Worm (Caenorhabditis elegans): ENCODE data around the gene msp-32.
"Not testable (repeated sequence)": the region's sequence is repeated elsewhere in the genome, so short reads cannot be mapped to it uniquely, and the experiment has no call there.

msp-32 gene

DNA sequence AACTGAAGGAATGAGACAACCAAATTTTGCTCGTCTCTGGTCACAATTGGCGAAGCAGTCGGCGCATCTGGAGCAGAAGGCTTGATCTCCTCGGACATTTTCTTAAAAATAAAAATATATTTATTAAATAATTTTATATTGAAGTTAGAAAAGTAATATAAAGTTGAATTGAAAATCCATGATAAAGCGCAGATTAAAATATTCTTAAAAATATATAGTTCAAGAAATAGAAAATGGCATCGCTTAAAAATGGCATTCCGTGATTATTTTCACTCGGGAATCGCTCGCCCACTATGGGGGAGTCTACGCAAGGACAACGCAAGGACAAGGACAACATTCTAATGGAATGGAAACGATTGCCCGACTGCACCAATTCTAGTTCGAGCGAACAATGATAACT is 5.1 kb downstream of the msp-32 start, which contains the start of gene sgt-1:
Gene sgt-1 (minus strand): TSS at position 101 of the 400 bp plus-strand sequence.
- not testable (repeated sequence) for TF ChIP-seq ham-2 (GFP tag; optimal IDR thresholded peaks at IDR 0.05); drap-1 (GFP tag; optimal IDR thresholded peaks at IDR 0.05); lin-13 (tag; optimal IDR thresholded peaks at IDR 0.05)

DNA sequence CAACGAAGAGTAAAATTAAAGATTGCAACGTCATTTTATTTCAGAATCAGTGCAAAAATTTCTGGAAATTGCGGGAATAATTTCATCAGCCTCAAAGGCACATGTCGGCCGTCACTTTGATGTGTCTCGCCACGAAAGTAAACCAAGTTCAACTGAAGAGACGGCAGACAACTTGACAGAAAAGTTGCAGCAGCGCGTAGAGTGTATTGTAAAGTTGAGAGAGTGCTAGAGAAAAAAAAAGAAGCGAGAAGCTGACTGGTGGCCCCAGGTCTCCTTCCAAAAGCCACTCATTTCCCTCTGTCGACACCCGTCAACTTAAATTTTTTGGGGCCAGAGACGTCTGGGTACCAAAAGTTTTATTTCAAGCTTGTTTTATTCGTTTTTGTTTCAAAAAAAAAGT is 5.6 kb downstream of the msp-32 start:
- peak; percentile 84 for TF ChIP-seq hlh-1 (tag; optimal IDR thresholded peaks at IDR 0.05)
- TF ChIP-seq ham-2 (GFP tag; optimal IDR thresholded peaks at IDR 0.05): peak; percentile 50
- TF ChIP-seq pha-4 (tag; optimal IDR thresholded peaks at IDR 0.05): peak; percentile 70
- TF ChIP-seq nhr-237 (tag; optimal IDR thresholded peaks at IDR 0.05): peak; percentile 40
- peak; percentile 34 for TF ChIP-seq unc-120 (tag; optimal IDR thresholded peaks at IDR 0.05; ENCODE audit: poor library complexity, severe bottlenecking)
- TF ChIP-seq unc-62 (GFP tag; optimal IDR thresholded peaks at IDR 0.05): peak; percentile 97
- TF ChIP-seq mep-1 (tag; optimal IDR thresholded peaks at IDR 0.05): peak; percentile 41
- TF ChIP-seq ceh-39 (tag; optimal IDR thresholded peaks at IDR 0.05): no peak
- TF ChIP-seq lsy-2 (tag; optimal IDR thresholded peaks at IDR 0.05): peak; percentile 56
- TF ChIP-seq cnd-1 (tag; optimal IDR thresholded peaks at IDR 0.05): no peak
- peak; percentile 93 for TF ChIP-seq ces-1 (GFP tag; optimal IDR thresholded peaks at IDR 0.05)

DNA sequence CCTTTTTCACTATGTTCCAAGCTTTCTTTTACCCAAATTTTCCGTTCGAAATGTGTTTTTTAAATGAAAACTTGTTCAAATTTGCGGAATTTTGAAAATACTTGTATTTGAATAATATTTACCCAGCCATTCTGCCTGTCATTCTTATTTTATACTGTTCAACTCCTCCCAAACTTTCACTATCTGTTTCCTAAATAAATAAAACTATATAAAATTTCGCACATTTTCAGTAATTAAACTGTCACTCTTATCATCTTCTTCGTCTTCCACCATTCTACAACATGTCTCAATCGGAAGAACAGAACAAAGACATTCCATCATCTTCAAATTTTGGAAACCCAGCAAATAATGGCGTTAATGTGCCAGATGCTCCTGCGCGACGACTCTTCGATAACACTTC is 6.1 kb downstream of the msp-32 start, which contains the start of gene btbd-10:
Gene btbd-10 (plus strand): TSS at position 231 of the 400 bp plus-strand sequence.
- TF ChIP-seq lin-13 (tag; optimal IDR thresholded peaks at IDR 0.05) (no peak), ceh-43 (GFP tag; optimal IDR thresholded peaks at IDR 0.05) (no peak), pha-4 (tag; optimal IDR thresholded peaks at IDR 0.05) (no peak), ceh-83 (GFP tag; optimal IDR thresholded peaks at IDR 0.05) (no peak), unc-62 (GFP tag; optimal IDR thresholded peaks at IDR 0.05) (no peak), cnd-1 (tag; optimal IDR thresholded peaks at IDR 0.05) (no peak), mls-2 (tag; optimal IDR thresholded peaks at IDR 0.05) (no peak), nhr-76 (tag; optimal IDR thresholded peaks at IDR 0.05) (no peak)

DNA sequence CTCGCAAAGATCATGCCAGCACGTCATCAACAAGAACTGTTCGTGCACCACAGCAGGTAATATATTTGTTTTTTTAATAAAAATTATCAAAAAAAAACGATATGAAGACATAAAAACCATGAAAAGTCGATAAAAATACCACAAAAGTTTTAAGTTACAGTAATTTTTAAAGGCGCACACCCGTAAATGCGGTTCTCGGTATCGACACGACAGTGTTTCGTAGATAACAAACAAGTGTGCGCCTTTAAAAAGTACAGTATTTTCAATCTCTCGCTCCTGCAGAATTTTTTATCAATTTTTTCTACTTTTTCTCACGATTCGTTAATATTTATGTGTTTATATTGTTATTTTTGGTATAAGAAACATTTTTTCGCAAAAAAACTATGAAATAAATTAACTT is 6.7 kb downstream of the msp-32 start:
- no peak for TF ChIP-seq M03D4.4 (tag; optimal IDR thresholded peaks at IDR 0.05)
- TF ChIP-seq unc-120 (tag; optimal IDR thresholded peaks at IDR 0.05; ENCODE audit: poor library complexity, severe bottlenecking): no peak
- no peak for TF ChIP-seq lin-13 (tag; optimal IDR thresholded peaks at IDR 0.05)
- no peak for TF ChIP-seq ces-1 (GFP tag; optimal IDR thresholded peaks at IDR 0.05)
- no peak for TF ChIP-seq elt-1 (tag; optimal IDR thresholded peaks at IDR 0.05; ENCODE audit: borderline replicate concordance, insufficient read depth)
- no peak for TF ChIP-seq ham-2 (GFP tag; optimal IDR thresholded peaks at IDR 0.05)
- TF ChIP-seq elt-3 (tag; optimal IDR thresholded peaks at IDR 0.05): no peak
- TF ChIP-seq sptf-1 (tag; optimal IDR thresholded peaks at IDR 0.05): no peak
- TF ChIP-seq pha-4 (tag; optimal IDR thresholded peaks at IDR 0.05): no peak
- no peak for TF ChIP-seq hlh-1 (tag; optimal IDR thresholded peaks at IDR 0.05)
- no peak for TF ChIP-seq snpc-4 (tag; optimal IDR thresholded peaks at IDR 0.05)
- no peak for TF ChIP-seq nhr-2 (tag; optimal IDR thresholded peaks at IDR 0.05)
- TF ChIP-seq drap-1 (GFP tag; optimal IDR thresholded peaks at IDR 0.05): no peak
- no peak for TF ChIP-seq flh-1 (GFP tag; optimal IDR thresholded peaks at IDR 0.05)

DNA sequence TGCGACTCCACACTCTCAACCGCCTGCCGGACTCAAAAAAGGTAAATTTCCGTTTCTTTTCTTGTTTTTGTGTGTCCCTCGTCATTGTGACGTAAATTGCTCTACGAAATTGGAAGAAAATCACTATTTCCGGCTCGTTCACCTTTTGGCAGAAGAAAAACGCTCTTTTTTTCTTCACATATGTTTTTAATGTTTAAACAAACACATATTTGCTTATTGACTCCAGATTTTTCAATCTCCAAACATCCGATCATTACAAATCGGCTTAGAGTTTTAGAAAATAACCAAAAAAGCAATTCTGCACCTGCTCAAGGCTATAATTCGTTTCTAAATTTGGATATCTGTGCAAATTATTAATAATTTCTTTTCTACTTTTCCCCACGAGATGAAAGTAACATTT is 7.3 kb downstream of the msp-32 start:
- TF ChIP-seq unc-62 (GFP tag; optimal IDR thresholded peaks at IDR 0.05) (no peak), drap-1 (GFP tag; optimal IDR thresholded peaks at IDR 0.05) (no peak), ces-1 (GFP tag; optimal IDR thresholded peaks at IDR 0.05) (no peak), unc-39 (tag; optimal IDR thresholded peaks at IDR 0.05) (no peak), hlh-1 (tag; optimal IDR thresholded peaks at IDR 0.05) (no peak), nhr-12 (tag; optimal IDR thresholded peaks at IDR 0.05) (no peak), nhr-76 (tag; optimal IDR thresholded peaks at IDR 0.05) (no peak), tbx-8 (GFP tag; optimal IDR thresholded peaks at IDR 0.05) (no peak), M03D4.4 (tag; optimal IDR thresholded peaks at IDR 0.05) (no peak), ceh-83 (GFP tag; optimal IDR thresholded peaks at IDR 0.05) (no peak), lin-13 (tag; optimal IDR thresholded peaks at IDR 0.05) (no peak), ceh-39 (tag; optimal IDR thresholded peaks at IDR 0.05) (no peak), ham-2 (GFP tag; optimal IDR thresholded peaks at IDR 0.05) (no peak), mep-1 (tag; optimal IDR thresholded peaks at IDR 0.05) (no peak), elt-3 (tag; optimal IDR thresholded peaks at IDR 0.05) (no peak), cnd-1 (tag; optimal IDR thresholded peaks at IDR 0.05) (no peak), nhr-2 (tag; optimal IDR thresholded peaks at IDR 0.05) (no peak), blmp-1 (tag; optimal IDR thresholded peaks at IDR 0.05) (no peak)

DNA sequence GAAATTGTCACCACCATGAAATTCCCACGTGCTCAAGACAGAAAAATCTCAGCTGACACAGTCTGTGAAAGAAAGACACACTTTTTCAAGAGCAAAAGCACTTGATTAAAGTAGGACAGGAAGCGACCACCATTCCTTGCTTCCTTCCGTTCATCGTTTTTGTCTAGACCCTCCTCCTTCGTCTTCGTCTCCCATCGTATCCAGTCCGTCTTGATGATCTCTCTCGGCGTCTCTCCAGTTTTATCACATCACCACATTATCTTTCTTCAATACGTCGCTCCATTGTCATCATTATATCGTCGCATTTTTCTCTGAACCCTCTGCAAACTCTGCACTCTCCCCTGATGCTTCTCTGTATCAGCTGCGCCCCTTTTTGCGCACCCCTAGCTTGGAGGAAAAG is 9.5 kb downstream of the msp-32 start:
- TF ChIP-seq snpc-4 (tag; optimal IDR thresholded peaks at IDR 0.05) (no peak), hlh-1 (tag; optimal IDR thresholded peaks at IDR 0.05) (peak; percentile 30), ham-2 (GFP tag; optimal IDR thresholded peaks at IDR 0.05) (peak; percentile 40), nhr-12 (tag; optimal IDR thresholded peaks at IDR 0.05) (no peak), unc-120 (tag; optimal IDR thresholded peaks at IDR 0.05; ENCODE audit: poor library complexity, severe bottlenecking) (peak; percentile 38), unc-62 (GFP tag; optimal IDR thresholded peaks at IDR 0.05) (peak; percentile 76)

Measured in whole organism, mixed stage, embryonic.